Worm (Caenorhabditis elegans): ENCODE data around the gene ZK757.2.

DNA sequence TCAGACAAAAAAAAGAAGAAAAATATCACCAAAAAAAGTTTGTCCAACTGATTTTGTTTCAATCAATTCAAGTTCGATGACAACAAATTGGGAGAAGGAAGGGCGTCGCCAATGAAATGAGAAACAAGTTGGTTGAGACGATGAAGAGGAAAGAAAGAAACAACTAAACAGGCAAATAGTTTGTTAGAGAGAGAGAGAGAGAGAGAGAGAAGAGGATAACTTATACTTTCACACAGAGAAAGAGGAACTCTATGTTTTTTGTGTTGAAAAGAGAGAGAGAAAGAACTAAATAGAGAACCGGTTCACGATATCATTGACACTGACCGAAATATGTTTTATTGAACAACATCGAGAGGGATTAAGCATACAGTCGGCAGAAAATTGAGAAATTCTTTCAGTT, 28.8 kb upstream of the ZK757.2 start:
- TF ChIP-seq ama-1 (optimal IDR thresholded peaks at IDR 0.05) (no peak), nhr-21 (tag; optimal IDR thresholded peaks at IDR 0.05) (no peak), ztf-11 (tag; optimal IDR thresholded peaks at IDR 0.05) (no peak), ZK546.5 (tag; optimal IDR thresholded peaks at IDR 0.05) (no peak), mdl-1 (tag; optimal IDR thresholded peaks at IDR 0.05) (no peak), nhr-25 (tag; optimal IDR thresholded peaks at IDR 0.05) (peak; percentile 31), ceh-82 (tag; optimal IDR thresholded peaks at IDR 0.05) (no peak), nhr-129 (tag; optimal IDR thresholded peaks at IDR 0.05) (no peak), unc-39 (tag; optimal IDR thresholded peaks at IDR 0.05) (no peak), crh-2 (tag; optimal IDR thresholded peaks at IDR 0.05) (no peak), skn-1 (tag; optimal IDR thresholded peaks at IDR 0.05) (no peak), blmp-1 (tag; optimal IDR thresholded peaks at IDR 0.05; ENCODE audit: insufficient read depth) (peak; percentile 48)
